Worm (Caenorhabditis elegans) whole organism, L2 larva: ENCODE data around the gene W07E11.1.

ENCODE experiments used
- ama-1 ChIP-seq: fragments of 150-350 bp; optimal IDR thresholded peaks from 2 replicates; lab custom pipeline; 2018; ENCODE audit warnings: inconsistent platforms
- fos-1 ChIP-seq: fragments of 150-350 bp; optimal IDR thresholded peaks from 2 replicates; lab custom pipeline; 2014; ENCODE audit warnings: missing biosample characterization, missing genetic modification characterization
- lin-11 ChIP-seq: fragments of 150-350 bp; sonication (generic microtip); optimal IDR thresholded peaks from 2 replicates; lab custom pipeline; 2014; ENCODE audit warnings: missing biosample characterization, missing genetic modification characterization, inconsistent platforms, mixed read lengths
- nhr-21 ChIP-seq: fragments of 150-350 bp; optimal IDR thresholded peaks from 2 replicates; lab custom pipeline; 2014; ENCODE audit warnings: missing biosample characterization, missing genetic modification characterization
- nhr-237 ChIP-seq: fragments of 150-350 bp; optimal IDR thresholded peaks from 2 replicates; lab custom pipeline; 2014; ENCODE audit warnings: missing biosample characterization, missing genetic modification characterization
- skn-1 ChIP-seq: sonication (generic microtip); optimal IDR thresholded peaks from 2 replicates; lab custom pipeline; 2017; ENCODE audit warnings: missing biosample characterization, missing genetic modification characterization
- snpc-4 ChIP-seq: fragments of 150-350 bp; optimal IDR thresholded peaks from 2 replicates; lab custom pipeline; 2014; ENCODE audit warnings: missing biosample characterization, missing genetic modification characterization

ce11 chrX:10085073-10085472 is 651 bp downstream of the W07E11.1 start:
- TF ChIP-seq snpc-4 (tag; lab: Kevin White, UChicago) (no peak), nhr-21 (no peak), nhr-237 (tag; lab: Kevin White, UChicago) (no peak), fos-1 (tag; lab: Kevin White, UChicago) (no peak), ama-1 (no peak), lin-11 (tag; lab: Kevin White, UChicago) (no peak), skn-1 (tag; lab: Kevin White, UChicago) (no peak)
